Worm (Caenorhabditis elegans): ENCODE measurements around the gene F53G2.1.

- TF ChIP-seq lin-13 (GFP tag; optimal IDR thresholded peaks at IDR 0.05) (no peak), efl-1 (optimal IDR thresholded peaks at IDR 0.05) (no peak), efl-1 (GFP tag; optimal IDR thresholded peaks at IDR 0.05 in 1 of 2) (no peak), pag-3 (tag; optimal IDR thresholded peaks at IDR 0.05; ENCODE audit: borderline replicate concordance, insufficient read depth) (no peak), unc-86 (tag; optimal IDR thresholded peaks at IDR 0.05) (no peak)
Measured at ce11 chrII:2480099-2480498, 8.4 kb upstream of the F53G2.1 start, which contains the start of gene F53G2.3.
